Worm (Caenorhabditis elegans) whole organism, L3 larva: ENCODE results near the gene gcy-1.

Source experiments
- aly-2 ChIP-seq: fragments of 150-350 bp; optimal IDR thresholded peaks from 2 replicates; lab custom pipeline; 2014; ENCODE audit warnings: missing biosample characterization, missing genetic modification characterization
- ama-1 ChIP-seq: fragments of 150-350 bp; optimal IDR thresholded peaks from 2 replicates; lab custom pipeline; 2018
- ceh-16 ChIP-seq: sonication (generic microtip); optimal IDR thresholded peaks from 2 replicates; lab custom pipeline; 2017; ENCODE audit warnings: missing biosample characterization, missing genetic modification characterization
- ceh-28 ChIP-seq: fragments of 150-350 bp; optimal IDR thresholded peaks from 2 replicates; lab custom pipeline; 2014; ENCODE audit warnings: missing biosample characterization, missing genetic modification reagents, missing genetic modification characterization
- ceh-82 ChIP-seq: fragments of 150-350 bp; optimal IDR thresholded peaks from 2 replicates; lab custom pipeline; 2014; ENCODE audit warnings: missing biosample characterization, missing genetic modification characterization
- ceh-9 ChIP-seq: sonication (generic microtip); optimal IDR thresholded peaks from 2 replicates; lab custom pipeline; 2018; ENCODE audit warnings: missing biosample characterization, missing genetic modification characterization
- daf-12 ChIP-seq: fragments of 150-350 bp; optimal IDR thresholded peaks from 2 replicates; lab custom pipeline; 2014; ENCODE audit warnings: missing biosample characterization, missing genetic modification reagents, missing genetic modification characterization
- egl-27 ChIP-seq: sonication (generic microtip); optimal IDR thresholded peaks from 4 replicates; lab custom pipeline; 2017; ENCODE audit warnings: missing biosample characterization, missing genetic modification reagents, missing genetic modification characterization
- egl-5 ChIP-seq: fragments of 150-350 bp; optimal IDR thresholded peaks from 2 replicates; lab custom pipeline; 2017; ENCODE audit warnings: missing biosample characterization, missing genetic modification reagents, missing genetic modification characterization, inconsistent platforms
- elt-1 ChIP-seq: fragments of 150-350 bp; optimal IDR thresholded peaks from 2 replicates; lab custom pipeline; 2014; ENCODE audit warnings: missing biosample characterization, missing genetic modification characterization
- elt-2 ChIP-seq: sonication (generic microtip); optimal IDR thresholded peaks from 2 replicates; lab custom pipeline; 2016; ENCODE audit warnings: missing genetic modification reagents, mild to moderate bottlenecking, missing genetic modification characterization, missing compliant biosample characterization
- elt-3 ChIP-seq, 3 experiments: fragments of 150-350 bp in 1 of 3; sonication (generic microtip) in 2 of 3; optimal IDR thresholded peaks; 2 replicates in 2 of 3; 4 replicates in 1 of 3; lab custom pipeline; 2014 to 2017; ENCODE audit warnings: missing biosample characterization in 3 of 3, missing genetic modification characterization in 3 of 3
- fkh-10 ChIP-seq: sonication (generic microtip); optimal IDR thresholded peaks from 2 replicates; lab custom pipeline; 2017; ENCODE audit warnings: missing biosample characterization, missing genetic modification reagents, missing genetic modification characterization
- fkh-2 ChIP-seq: fragments of 150-350 bp; optimal IDR thresholded peaks from 2 replicates; lab custom pipeline; 2014; ENCODE audit warnings: missing biosample characterization, missing genetic modification reagents, missing genetic modification characterization
- fos-1 ChIP-seq: fragments of 150-350 bp; optimal IDR thresholded peaks from 2 replicates; lab custom pipeline; 2014; ENCODE audit warnings: missing biosample characterization, missing genetic modification characterization
- jun-1 ChIP-seq: fragments of 150-350 bp; optimal IDR thresholded peaks from 2 replicates; lab custom pipeline; 2014; ENCODE audit warnings: missing biosample characterization, missing genetic modification reagents, missing genetic modification characterization
- lin-15B ChIP-seq: fragments of 150-350 bp; optimal IDR thresholded peaks from 2 replicates; lab custom pipeline; 2014; ENCODE audit warnings: missing biosample characterization, missing genetic modification characterization
- lin-39 ChIP-seq: fragments of 150-350 bp; optimal IDR thresholded peaks from 2 replicates; lab custom pipeline; 2018; ENCODE audit warnings: missing biosample characterization, missing genetic modification reagents, missing genetic modification characterization
- lsy-12 ChIP-seq: sonication (generic microtip); optimal IDR thresholded peaks from 2 replicates; lab custom pipeline; 2016; ENCODE audit warnings: mild to moderate bottlenecking, missing genetic modification characterization, missing compliant biosample characterization
- mml-1 ChIP-seq: fragments of 150-350 bp; sonication (generic microtip); optimal IDR thresholded peaks from 3 replicates; lab custom pipeline; 2014; ENCODE audit warnings: missing biosample characterization, missing genetic modification characterization
- nfya-1 ChIP-seq: sonication (generic microtip); optimal IDR thresholded peaks from 2 replicates; lab custom pipeline; 2017; ENCODE audit warnings: missing genetic modification characterization, mild to moderate bottlenecking, missing compliant biosample characterization, antibody characterized with exemption, moderate library complexity; ENCODE audit not compliant: insufficient read depth
- nhr-11 ChIP-seq: fragments of 150-350 bp; optimal IDR thresholded peaks from 2 replicates; lab custom pipeline; 2014; ENCODE audit warnings: missing biosample characterization, missing genetic modification characterization
- nhr-12 ChIP-seq: fragments of 150-350 bp; optimal IDR thresholded peaks from 2 replicates; lab custom pipeline; 2014; ENCODE audit warnings: missing biosample characterization, missing genetic modification characterization
- nhr-23 ChIP-seq: fragments of 150-350 bp; optimal IDR thresholded peaks from 2 replicates; lab custom pipeline; 2014; ENCODE audit warnings: missing biosample characterization, missing genetic modification reagents, missing genetic modification characterization
- nhr-237 ChIP-seq: fragments of 150-350 bp; optimal IDR thresholded peaks from 2 replicates; lab custom pipeline; 2014; ENCODE audit warnings: missing biosample characterization, missing genetic modification characterization
- nhr-25 ChIP-seq: sonication (generic microtip); optimal IDR thresholded peaks from 2 replicates; lab custom pipeline; 2017; ENCODE audit warnings: missing biosample characterization, missing genetic modification characterization
- nhr-28 ChIP-seq: fragments of 150-350 bp; optimal IDR thresholded peaks from 2 replicates; lab custom pipeline; 2014; ENCODE audit warnings: missing biosample characterization, missing genetic modification characterization
- nhr-43 ChIP-seq: sonication (generic microtip); optimal IDR thresholded peaks from 2 replicates; lab custom pipeline; 2016; ENCODE audit warnings: mild to moderate bottlenecking, missing genetic modification characterization, missing compliant biosample characterization; ENCODE audit not compliant: poor library complexity, severe bottlenecking
- nhr-67 ChIP-seq: fragments of 150-350 bp; optimal IDR thresholded peaks from 2 replicates; lab custom pipeline; 2014; ENCODE audit warnings: missing biosample characterization, missing genetic modification characterization
- nhr-76 ChIP-seq: fragments of 150-350 bp; sonication (generic microtip); optimal IDR thresholded peaks from 5 replicates; lab custom pipeline; 2014; ENCODE audit warnings: missing biosample characterization, missing genetic modification characterization
- nhr-77 ChIP-seq: fragments of 150-350 bp; optimal IDR thresholded peaks from 2 replicates; lab custom pipeline; 2014; ENCODE audit warnings: missing biosample characterization, missing genetic modification characterization
- pha-4 ChIP-seq: fragments of 150-350 bp; optimal IDR thresholded peaks from 2 replicates; lab custom pipeline; 2014; ENCODE audit warnings: missing biosample characterization, missing genetic modification reagents, missing genetic modification characterization
- pqm-1 ChIP-seq: fragments of 150-350 bp; optimal IDR thresholded peaks from 2 replicates; lab custom pipeline; 2017; ENCODE audit warnings: missing biosample characterization, missing genetic modification characterization, inconsistent platforms
- sea-2 ChIP-seq: fragments of 150-350 bp; sonication (generic microtip); optimal IDR thresholded peaks from 4 replicates; lab custom pipeline; 2014; ENCODE audit warnings: missing biosample characterization, missing genetic modification reagents, missing genetic modification characterization
- skn-1 ChIP-seq: fragments of 150-350 bp; optimal IDR thresholded peaks from 2 replicates; lab custom pipeline; 2014; ENCODE audit warnings: missing biosample characterization, missing genetic modification characterization
- snpc-4 ChIP-seq: fragments of 150-350 bp; optimal IDR thresholded peaks from 2 replicates; lab custom pipeline; 2014; ENCODE audit warnings: missing biosample characterization, missing genetic modification characterization
- tbx-2 ChIP-seq: sonication (generic microtip); optimal IDR thresholded peaks from 2 replicates; lab custom pipeline; 2016; ENCODE audit warnings: mild to moderate bottlenecking, missing genetic modification characterization, missing compliant biosample characterization
- unc-62 ChIP-seq: fragments of 150-350 bp; sonication (generic microtip); optimal IDR thresholded peaks from 4 replicates; lab custom pipeline; 2014; ENCODE audit warnings: missing biosample characterization, missing genetic modification reagents, missing genetic modification characterization
- zag-1 ChIP-seq: fragments of 150-350 bp; optimal IDR thresholded peaks from 2 replicates; lab custom pipeline; 2014; ENCODE audit warnings: missing biosample characterization, missing genetic modification characterization
- ztf-4 ChIP-seq: fragments of 150-350 bp; optimal IDR thresholded peaks from 2 replicates; lab custom pipeline; 2014; ENCODE audit warnings: missing biosample characterization, missing genetic modification characterization

gcy-1 gene

DNA sequence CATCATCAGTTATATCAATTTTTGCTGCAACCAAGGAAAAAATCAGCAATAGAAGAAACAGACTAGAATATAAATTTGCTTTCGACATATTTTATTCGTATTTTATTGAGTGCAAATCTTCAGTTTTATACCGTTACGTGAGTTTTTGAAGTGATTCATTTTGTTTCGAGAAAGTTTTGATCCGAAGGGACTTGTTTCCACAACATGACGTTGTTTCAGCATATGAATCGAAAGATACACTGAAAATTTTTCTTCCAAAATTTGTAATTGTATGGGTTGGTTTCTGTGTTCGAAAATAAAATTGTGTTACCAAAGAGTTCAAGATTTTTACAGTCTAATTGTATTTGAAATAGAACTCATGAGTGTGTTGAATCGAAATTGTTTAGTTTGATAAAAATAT, 36.7 kb downstream of the gcy-1 start, which contains the start of gene T19H5.7:
TSS of gene T19H5.7 (minus strand) at position 101 of the 400 bp plus-strand sequence.
- TF ChIP-seq skn-1 (tag; lab: Kevin White, UChicago), result no peak
- TF ChIP-seq mml-1 (tag; lab: Kevin White, UChicago), result no peak
- TF ChIP-seq nhr-28 (tag; lab: Kevin White, UChicago), result no peak
- no peak for TF ChIP-seq pha-4
- no peak for TF ChIP-seq nhr-12 (tag; lab: Kevin White, UChicago)
- TF ChIP-seq zag-1 (tag; lab: Kevin White, UChicago), result no peak
- no peak for TF ChIP-seq egl-5 (tag; lab: Kevin White, UChicago)
- no peak for TF ChIP-seq jun-1 (tag; lab: Kevin White, UChicago)
- TF ChIP-seq lin-15B (tag; lab: Kevin White, UChicago), result no peak
- TF ChIP-seq fkh-10 (GFP tag; lab: Kevin White, UChicago), result no peak
- TF ChIP-seq nhr-67 (tag; lab: Kevin White, UChicago), result no peak
- TF ChIP-seq nhr-25, result no peak
- no peak for TF ChIP-seq nhr-23
- no peak for TF ChIP-seq ceh-16 (tag; lab: Kevin White, UChicago)
- no peak for TF ChIP-seq elt-1

DNA sequence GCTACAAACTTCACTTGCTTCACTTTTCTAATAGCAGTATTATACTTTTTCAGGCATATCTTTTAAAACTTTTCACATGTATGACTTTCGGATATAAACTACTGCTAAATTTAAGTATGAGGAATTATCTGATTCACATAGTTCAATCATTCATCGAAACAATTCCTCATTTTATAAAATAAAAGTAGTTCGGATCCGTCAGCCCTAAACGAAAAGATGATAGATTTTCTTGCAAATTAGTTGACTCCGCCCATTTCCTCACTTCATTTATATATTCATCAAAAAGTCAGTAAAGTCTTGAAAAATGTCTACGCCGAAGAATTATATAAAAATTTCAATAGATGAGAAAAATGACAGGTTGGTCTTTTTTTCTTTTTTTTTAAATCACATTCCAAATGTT, 39.2 kb downstream of the gcy-1 start, which contains the start of gene chil-27:
TSS of gene chil-27 (plus strand) at position 301 of the 400 bp plus-strand sequence.
- TF ChIP-seq nhr-237 (tag; lab: Kevin White, UChicago) (no peak), nfya-1 (tag; lab: Kevin White, UChicago) (no peak), zag-1 (tag; lab: Kevin White, UChicago) (no peak), ceh-9 (tag; lab: Kevin White, UChicago) (no peak), lsy-12 (tag; lab: Kevin White, UChicago) (no peak), nhr-76 (tag; lab: Kevin White, UChicago) (no peak), lin-39 (no peak), fos-1 (no peak), elt-1 (no peak), elt-2 (no peak), ceh-82 (tag; lab: Kevin White, UChicago) (no peak), ceh-28 (tag; lab: Kevin White, UChicago) (no peak), ztf-4 (tag; lab: Kevin White, UChicago) (no peak), egl-27 (tag; lab: Kevin White, UChicago) (no peak)
- TF ChIP-seq, all 47 proteins: peak for 0

DNA sequence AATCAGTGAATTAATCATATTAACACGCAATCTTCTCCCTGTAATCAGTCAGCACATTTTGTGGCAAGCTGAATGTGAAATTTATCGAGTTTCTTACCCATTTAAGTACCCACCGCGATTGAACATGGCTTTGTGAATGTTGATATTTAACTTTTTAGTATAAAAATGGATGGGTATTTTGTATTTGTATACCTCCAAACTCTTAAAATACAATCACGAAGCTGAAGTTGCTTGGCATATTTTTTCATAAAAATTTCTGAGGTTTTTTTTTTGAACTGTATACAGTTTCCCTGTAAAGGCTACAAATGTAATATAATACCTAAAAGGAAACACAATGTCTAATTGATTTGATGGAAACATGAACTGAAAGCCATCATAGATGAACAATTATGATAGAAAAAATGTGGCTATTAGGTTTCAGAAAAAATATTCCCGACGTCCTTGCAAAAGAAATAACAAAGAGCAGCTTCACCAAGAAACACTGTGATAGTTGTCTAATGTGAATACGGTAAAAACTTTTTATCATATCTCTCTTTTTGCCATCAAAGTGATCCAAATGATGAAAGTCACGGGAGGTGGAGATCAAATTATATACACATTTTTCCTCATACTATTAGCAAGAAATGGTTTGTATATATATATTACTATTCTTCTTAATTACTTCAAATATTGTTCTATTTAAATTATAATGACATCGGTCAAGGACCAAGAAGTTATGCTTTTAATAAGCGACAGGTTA, 42.2 kb downstream of the gcy-1 start, which contains the start of the genes chil-25 and chil-26:
TSS of gene chil-25 (minus strand) at position 101 of the 739 bp plus-strand sequence.
TSS of gene chil-26 (plus strand) at position 689 of the 739 bp plus-strand sequence.
- TF ChIP-seq ceh-28 (tag; lab: Kevin White, UChicago) (no peak), nhr-28 (tag; lab: Kevin White, UChicago) (no peak)

DNA sequence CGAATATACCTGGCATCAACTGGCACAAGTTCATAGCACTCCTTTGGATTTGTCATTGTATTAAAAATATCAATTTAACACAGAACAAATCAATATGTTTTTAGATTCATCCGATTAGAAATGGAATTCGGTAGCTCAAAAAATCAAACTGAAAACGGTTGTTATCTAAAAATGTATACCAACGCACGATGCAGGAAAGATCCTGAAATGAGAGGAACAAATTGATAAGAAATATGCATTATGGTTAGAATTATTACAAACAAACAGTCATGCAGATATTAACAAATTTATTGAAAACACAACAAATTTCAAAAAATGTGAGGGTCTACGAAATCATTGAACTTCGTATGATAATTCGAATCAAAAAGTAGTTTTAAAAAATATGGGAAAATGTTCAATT, 46.7 kb downstream of the gcy-1 start, which contains the start of gene T19H5.6:
TSS of gene T19H5.6 (minus strand) at position 195 of the 400 bp plus-strand sequence.
- TF ChIP-seq egl-5 (tag; lab: Kevin White, UChicago), result no peak
- TF ChIP-seq nhr-11 (tag; lab: Kevin White, UChicago), result no peak
- TF ChIP-seq fos-1, result no peak
- TF ChIP-seq sea-2 (GFP tag; lab: Kevin White, UChicago), result no peak
- no peak for TF ChIP-seq lin-39
- TF ChIP-seq mml-1 (tag; lab: Kevin White, UChicago), result no peak
- TF ChIP-seq ama-1 (lab: Kevin White, UChicago), result no peak
- TF ChIP-seq elt-2, result peak; percentile 71
- TF ChIP-seq lsy-12 (tag; lab: Kevin White, UChicago), result no peak
- TF ChIP-seq skn-1 (tag; lab: Kevin White, UChicago), result no peak
- peak; percentile 52 for TF ChIP-seq pqm-1 (tag; lab: Kevin White, UChicago)
- no peak for TF ChIP-seq nhr-237 (tag; lab: Kevin White, UChicago)

DNA sequence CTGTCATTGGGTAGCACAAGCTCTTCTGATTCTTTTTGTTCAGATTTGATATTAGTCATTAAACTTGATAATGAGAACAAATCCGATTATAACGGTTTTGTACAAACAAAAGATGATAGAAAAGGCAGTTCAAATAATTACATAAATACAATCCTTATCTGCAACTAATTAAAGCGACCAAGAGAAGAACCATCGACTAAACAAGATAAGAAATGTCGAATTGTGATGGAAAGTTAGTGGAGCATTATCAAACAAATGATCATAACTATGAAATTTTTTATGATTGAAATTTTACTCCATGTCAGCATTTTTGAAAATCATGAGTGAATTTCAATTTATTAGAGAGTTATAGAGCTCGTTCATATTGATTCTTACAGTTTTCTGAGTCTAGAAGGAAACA, 48.3 kb downstream of the gcy-1 start, which contains the start of gene chil-23:
TSS of gene chil-23 (minus strand) at position 198 of the 400 bp plus-strand sequence.
- no peak for TF ChIP-seq nhr-28 (tag; lab: Kevin White, UChicago)
- peak; percentile 96 for TF ChIP-seq elt-2
- TF ChIP-seq daf-12, result no peak
- no peak for TF ChIP-seq nhr-67 (tag; lab: Kevin White, UChicago)
- TF ChIP-seq nfya-1 (tag; lab: Kevin White, UChicago), result no peak
- TF ChIP-seq fkh-2, result no peak
- TF ChIP-seq lsy-12 (tag; lab: Kevin White, UChicago), result no peak
- no peak for TF ChIP-seq tbx-2 (tag; lab: Kevin White, UChicago)
- no peak for TF ChIP-seq unc-62
- TF ChIP-seq nhr-237 (tag; lab: Kevin White, UChicago), result no peak
- TF ChIP-seq nhr-23, result no peak
- TF ChIP-seq lin-39, result no peak
- no peak for TF ChIP-seq sea-2 (GFP tag; lab: Kevin White, UChicago)
- TF ChIP-seq egl-27 (tag; lab: Kevin White, UChicago), result no peak
- TF ChIP-seq jun-1 (tag; lab: Kevin White, UChicago), result peak; percentile 82
- peak; percentile 97 for TF ChIP-seq pqm-1 (tag; lab: Kevin White, UChicago)
- no peak for TF ChIP-seq nhr-43
- TF ChIP-seq nhr-77 (tag; lab: Kevin White, UChicago), result no peak
- no peak for TF ChIP-seq lin-15B (tag; lab: Kevin White, UChicago)
- TF ChIP-seq nhr-11 (tag; lab: Kevin White, UChicago), result no peak
- TF ChIP-seq snpc-4, result no peak
- TF ChIP-seq aly-2 (tag; lab: Kevin White, UChicago), result no peak
- TF ChIP-seq pha-4, result peak; percentile 49
- TF ChIP-seq ceh-16 (tag; lab: Kevin White, UChicago), result no peak
- TF ChIP-seq fkh-10 (GFP tag; lab: Kevin White, UChicago), result no peak
- no peak for TF ChIP-seq elt-3 (tag; optimal IDR thresholded peaks at IDR 0.05; lab: Kevin White, UChicago)
